Fruit fly (Drosophila melanogaster) S2 (cell line): ENCODE data around the gene CG8958.

ENCODE experiments used
- CG8478 ChIP-seq: fragments of >200 bp; optimal IDR thresholded peaks from 2 replicates; lab custom pipeline; 2018
- CTCF ChIP-seq, 2 experiments: fragments of >200 bp; optimal IDR thresholded peaks; 2 replicates each; lab custom pipeline; 2018

CG8958 gene

DNA sequence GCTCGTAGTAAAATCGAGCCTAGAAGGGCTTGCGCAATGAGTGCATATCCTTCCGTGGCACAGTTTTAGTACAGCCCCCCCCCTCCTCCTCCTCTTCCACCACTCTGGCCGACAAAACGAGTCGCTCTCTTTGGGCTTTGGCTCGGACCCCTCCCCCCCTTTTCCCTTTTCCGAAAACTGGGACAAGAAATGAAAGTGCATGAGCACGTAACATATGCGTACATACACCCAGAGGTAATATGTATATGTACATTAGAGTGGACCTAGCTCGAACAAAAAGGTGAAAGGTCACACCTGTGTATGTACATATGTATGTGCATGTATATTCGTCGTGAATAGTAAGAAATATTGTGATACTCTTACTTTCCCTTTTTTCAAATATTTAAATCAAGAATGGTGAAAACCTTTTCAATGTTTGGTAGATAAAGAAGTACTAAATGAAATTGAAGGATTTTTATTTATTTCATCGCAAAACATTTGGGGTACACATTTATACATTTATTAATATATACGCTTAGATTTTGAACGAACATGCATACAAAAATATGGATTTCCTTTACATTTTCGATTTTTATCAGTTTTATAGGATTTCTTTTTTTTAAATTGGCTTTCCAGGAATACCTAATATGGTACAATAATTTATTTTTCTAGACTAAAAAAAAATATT, 9.7 kb downstream of the CG8958 start:
- no peak for TF ChIP-seq CTCF (optimal IDR thresholded peaks at IDR 0.05; lab: Kevin White, UChicago)
- TF ChIP-seq CG8478 (lab: Kevin White, UChicago), result no peak

DNA sequence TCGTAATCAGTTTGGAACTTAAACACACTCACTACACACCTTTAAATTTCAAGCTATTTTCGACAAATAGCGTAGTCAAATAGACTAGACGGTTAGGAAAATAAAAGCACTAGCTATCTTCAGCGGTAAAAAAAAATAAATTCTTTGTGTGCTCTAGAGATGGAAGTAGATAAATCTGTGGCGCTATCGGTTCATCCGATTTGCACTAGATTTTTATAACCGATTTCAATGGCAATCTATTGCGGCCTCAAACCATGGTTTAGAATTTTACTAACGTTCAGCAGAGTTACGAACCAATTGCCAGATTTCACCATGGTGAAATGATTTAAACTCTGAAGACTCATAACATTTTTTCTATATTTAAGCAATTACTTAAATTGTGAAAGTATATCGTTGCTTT, 13.5 kb downstream of the CG8958 start:
- peak; percentile 51 to 71 for TF ChIP-seq CTCF (optimal IDR thresholded peaks at IDR 0.05; lab: Kevin White, UChicago)
- TF ChIP-seq CG8478 (lab: Kevin White, UChicago), result no peak

DNA sequence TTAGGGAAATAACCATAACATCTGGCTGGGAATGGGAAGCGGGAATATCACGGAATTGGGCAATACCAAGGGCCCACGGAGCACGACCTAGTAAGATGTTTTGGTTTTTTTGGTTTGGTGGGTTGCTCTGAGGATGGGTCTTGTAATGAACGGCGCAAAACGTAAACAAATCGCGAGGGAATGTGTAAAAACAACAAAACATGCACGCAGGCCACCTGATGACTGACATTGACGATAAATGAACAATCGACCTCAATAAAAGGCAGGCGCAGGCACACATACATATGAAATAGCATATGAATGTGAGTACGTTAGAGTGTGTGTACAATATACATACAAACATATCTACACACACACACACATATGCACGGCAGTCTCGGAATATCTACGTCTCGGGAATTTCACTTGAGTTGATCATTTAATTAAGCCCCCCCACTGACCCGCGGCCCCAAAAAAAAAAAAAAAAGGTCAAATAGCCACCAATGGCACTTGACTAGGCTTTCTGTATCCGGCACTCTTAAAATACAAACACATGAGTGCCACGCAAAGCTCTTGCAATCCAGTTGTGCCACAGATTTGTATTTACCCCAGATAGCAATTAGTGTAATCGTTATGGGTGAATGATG, 17.8 kb downstream of the CG8958 start:
- TF ChIP-seq CG8478 (lab: Kevin White, UChicago), result no peak
- TF ChIP-seq CTCF (optimal IDR thresholded peaks at IDR 0.05; lab: Kevin White, UChicago), result no peak

DNA sequence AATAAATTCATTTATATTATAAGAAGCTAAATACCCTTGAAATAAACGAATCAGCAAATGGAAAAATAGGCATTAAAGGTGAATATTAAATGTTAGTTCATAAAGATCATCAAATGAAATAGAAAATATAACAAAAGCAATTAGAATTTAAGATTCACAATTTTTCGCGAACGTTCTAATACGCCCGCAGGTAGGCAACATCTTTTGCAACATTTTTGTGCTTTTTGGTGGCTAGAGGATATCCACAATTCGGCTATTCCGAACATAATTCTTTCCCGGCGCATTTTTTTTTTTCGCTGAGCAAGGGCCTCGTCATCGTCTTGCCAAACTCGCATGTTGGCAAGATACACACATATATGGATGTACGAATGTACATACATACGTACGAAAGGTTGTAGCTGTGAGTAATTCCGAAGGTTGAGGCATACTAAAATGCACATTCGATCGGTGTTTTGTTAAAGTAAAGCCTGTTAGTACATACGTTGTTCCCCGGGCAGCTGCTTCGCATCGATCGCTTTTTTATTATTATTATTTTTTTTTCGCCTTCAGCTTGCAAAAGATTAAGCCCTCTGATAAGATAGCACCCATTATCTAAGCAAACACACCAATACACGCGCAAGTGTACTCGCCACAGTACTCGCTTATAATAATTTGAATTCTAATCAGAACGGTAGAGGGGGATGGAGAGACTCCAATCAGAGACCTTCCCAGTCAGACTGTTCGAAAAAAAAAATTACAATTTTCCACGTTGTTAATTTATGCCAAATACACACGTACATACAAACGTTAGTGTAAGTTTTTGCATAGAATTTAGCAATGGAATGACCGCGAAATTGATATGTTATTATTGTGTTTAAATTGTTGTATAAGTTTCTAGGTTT, 19.5 kb downstream of the CG8958 start:
- TF ChIP-seq CTCF (optimal IDR thresholded peaks at IDR 0.05; lab: Kevin White, UChicago), result no peak
- TF ChIP-seq CG8478 (lab: Kevin White, UChicago), result no peak

DNA sequence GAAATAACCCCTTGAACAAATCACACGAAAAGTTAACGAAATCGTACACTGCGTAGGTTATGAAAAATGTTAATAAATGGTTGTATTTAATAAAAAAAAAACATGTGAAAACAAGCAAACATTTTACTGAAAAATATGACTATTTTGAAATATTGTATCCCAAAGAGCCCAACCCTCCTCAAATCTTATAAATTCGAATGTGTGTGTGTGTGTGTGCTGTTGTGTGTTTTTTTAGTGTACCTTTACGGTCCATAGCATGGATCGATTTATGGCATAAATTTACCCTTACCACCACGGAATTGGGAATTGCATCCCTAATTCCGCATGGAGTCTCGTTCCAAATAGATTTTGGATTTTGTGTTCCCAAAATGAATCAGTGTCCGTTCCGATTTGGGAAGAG, 20.4 kb downstream of the CG8958 start:
- TF ChIP-seq CG8478 (lab: Kevin White, UChicago) (no peak), CTCF (optimal IDR thresholded peaks at IDR 0.05; lab: Kevin White, UChicago) (no peak)

DNA sequence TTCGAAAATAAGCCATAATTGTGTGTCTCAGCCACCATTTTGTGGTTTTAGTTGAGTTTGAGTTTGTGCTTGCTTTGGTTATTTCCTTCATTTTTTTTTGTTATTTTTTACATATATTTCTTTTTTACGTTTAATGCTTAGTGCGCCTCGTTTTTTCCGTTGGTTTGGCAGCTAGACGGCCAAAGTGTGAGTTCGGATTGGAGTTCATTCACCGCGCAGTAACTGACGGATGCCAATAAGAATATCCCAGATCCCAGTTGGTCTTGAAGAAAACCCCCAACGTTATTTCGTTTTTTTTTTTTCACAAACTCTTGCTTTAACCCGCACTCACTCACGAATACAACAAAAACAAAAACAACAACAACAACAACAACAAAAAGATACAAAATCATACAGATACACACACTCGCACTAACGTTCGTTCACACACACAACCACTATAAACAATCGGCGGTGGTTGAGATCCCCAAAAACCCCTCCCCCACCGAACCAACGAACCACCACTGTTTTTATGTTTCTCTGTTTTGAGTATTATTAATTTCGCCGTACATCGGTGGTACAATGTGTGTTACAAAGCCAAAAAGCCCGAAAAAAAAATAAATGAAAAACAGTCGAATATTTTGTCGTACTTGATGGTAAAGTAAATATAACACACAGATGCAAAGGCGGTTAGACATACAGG, 21.2 kb downstream of the CG8958 start:
- TF ChIP-seq CG8478 (lab: Kevin White, UChicago), result no peak
- TF ChIP-seq CTCF (optimal IDR thresholded peaks at IDR 0.05; lab: Kevin White, UChicago), result no peak

DNA sequence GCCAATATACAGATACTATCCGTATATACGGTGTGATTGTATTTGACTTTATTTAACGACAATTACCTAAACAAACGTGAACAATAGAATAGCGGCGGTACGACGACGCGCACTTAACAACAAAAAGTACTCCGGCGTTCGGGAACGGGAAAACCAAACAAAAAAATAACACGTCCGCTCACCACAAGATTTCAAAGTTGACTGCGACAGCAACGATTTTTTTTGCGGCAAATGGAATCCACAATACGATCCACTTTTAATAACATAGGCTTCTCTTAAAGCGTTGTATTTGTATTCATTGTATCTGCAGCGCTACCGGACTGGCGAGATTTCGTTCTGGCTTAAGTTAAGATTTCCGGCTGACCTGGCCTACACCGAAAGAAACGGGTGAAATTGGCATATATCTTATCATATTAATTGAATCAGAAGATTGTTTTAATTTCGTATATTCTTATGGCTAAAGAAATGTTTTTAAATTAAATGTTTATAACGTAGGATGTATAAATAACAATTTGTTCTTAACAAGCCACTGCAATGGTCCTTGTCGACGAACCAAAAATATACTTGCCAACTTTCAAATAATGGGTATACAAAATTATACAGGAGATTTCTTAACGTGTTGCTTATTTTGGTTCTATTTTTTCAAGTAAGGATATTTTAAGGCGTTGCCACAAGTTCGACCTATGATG, 21.9 kb downstream of the CG8958 start, which contains the start of the genes CG42353 and CG42354:
CG42353 (minus strand) TSS at position 209 of the 689 bp plus-strand sequence.
CG42354 (minus strand) TSS at position 209 of the 689 bp plus-strand sequence.
- TF ChIP-seq CTCF (optimal IDR thresholded peaks at IDR 0.05; lab: Kevin White, UChicago) (peak; percentile 37 to 57), CG8478 (lab: Kevin White, UChicago) (no peak)

DNA sequence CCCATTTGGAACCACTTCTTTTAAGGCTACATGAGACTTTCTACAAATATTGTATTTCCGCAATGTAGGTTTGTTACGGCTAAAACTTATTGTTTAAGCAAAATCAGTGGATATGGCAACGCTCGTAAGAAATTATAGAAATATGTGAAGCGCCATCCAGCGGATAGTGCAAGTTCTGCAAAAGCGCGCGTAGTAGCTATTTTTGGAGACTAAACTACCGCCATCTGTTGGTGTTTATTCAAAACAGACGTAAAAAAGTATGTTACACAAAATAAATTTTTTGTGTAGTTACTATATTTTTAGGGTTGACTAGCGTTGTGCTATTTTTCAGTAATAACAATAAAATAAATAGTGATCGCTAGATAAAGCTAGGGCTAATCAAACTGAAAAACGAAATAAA, 22.7 kb downstream of the CG8958 start:
- TF ChIP-seq CTCF (optimal IDR thresholded peaks at IDR 0.05; lab: Kevin White, UChicago) (peak; percentile 91 to 96), CG8478 (lab: Kevin White, UChicago) (no peak)

DNA sequence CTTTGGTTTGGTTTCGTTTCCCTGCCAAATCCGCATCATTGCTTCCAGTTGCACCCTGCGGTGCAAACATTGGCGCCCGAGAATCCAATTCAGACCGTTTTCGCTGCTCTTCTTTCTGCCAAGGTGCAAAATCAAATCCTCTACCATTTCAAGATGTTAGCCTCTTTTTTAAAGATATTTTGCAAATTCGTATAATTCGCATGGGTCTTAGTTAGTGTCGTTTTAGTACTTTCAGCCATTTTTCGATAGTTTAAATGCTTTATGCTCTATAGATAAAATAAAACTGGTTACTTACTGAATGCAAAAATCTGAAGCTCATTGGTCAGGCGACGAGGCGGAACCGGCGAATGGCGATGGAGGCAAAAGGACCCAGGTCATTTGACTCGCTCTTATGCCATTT, 28.6 kb downstream of the CG8958 start:
- TF ChIP-seq CTCF (optimal IDR thresholded peaks at IDR 0.05; lab: Kevin White, UChicago) (no peak), CG8478 (lab: Kevin White, UChicago) (no peak)

DNA sequence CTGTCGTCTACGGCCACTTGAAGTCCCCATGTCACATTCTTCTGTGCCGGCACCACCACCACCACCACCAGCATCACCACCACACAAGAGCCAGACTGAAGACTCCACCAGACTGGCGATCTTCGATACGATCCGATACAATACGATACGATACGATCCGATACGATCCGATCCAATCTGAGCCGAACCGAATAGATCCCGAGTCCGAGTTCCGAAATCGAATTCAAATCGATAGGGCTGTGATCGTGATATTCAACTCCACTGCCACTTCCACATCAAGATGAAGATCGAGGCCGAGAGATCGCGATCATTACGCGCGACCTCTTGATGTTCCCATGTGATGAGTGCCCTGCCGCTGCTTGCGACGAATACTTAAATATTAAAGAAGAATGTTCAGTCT, 41.2 kb downstream of the CG8958 start:
- TF ChIP-seq CG8478 (lab: Kevin White, UChicago), result no peak
- TF ChIP-seq CTCF (optimal IDR thresholded peaks at IDR 0.05; lab: Kevin White, UChicago), result no peak
